Fruit fly (Drosophila melanogaster) whole organism, prepupa: ENCODE data around the gene CG8188.

Experiments
- Blimp-1 ChIP-seq: fragments of 200-800 bp; sonication (Bioruptor generic); optimal IDR thresholded peaks from 3 replicates; lab custom pipeline; 2017; ENCODE audit warnings: missing biosample characterization, missing genetic modification characterization, mild to moderate bottlenecking, moderate library complexity, missing genetic modification reagents
- CG10631 ChIP-seq: fragments of 200-800 bp; sonication (Bioruptor generic); optimal IDR thresholded peaks from 2 replicates; lab custom pipeline; 2016; ENCODE audit warnings: missing biosample characterization, missing genetic modification characterization
- CG10669 ChIP-seq: fragments of 200-800 bp; sonication (Bioruptor generic); optimal IDR thresholded peaks from 3 replicates; lab custom pipeline; 2018; ENCODE audit warnings: missing biosample characterization, mild to moderate bottlenecking, missing genetic modification characterization, moderate library complexity
- CG16779 ChIP-seq: fragments of 200-800 bp; sonication (Bioruptor generic); optimal IDR thresholded peaks from 3 replicates; lab custom pipeline; 2017; ENCODE audit warnings: missing biosample characterization, mild to moderate bottlenecking, missing genetic modification characterization
- CG3032 ChIP-seq: fragments of 200-800 bp; optimal IDR thresholded peaks from 2 replicates; lab custom pipeline; 2019; ENCODE audit warnings: missing biosample characterization, mild to moderate bottlenecking, missing genetic modification characterization, moderate library complexity
- CG31627 ChIP-seq: fragments of 200-800 bp; sonication (Bioruptor generic); optimal IDR thresholded peaks from 3 replicates; lab custom pipeline; 2016; ENCODE audit warnings: missing biosample characterization, missing genetic modification characterization
- CG34406 ChIP-seq: fragments of 200-800 bp; sonication (Bioruptor generic); optimal IDR thresholded peaks from 3 replicates; lab custom pipeline; 2016; ENCODE audit warnings: missing biosample characterization, missing genetic modification characterization
- CG6163 ChIP-seq: fragments of 200-800 bp; sonication (Bioruptor generic); IDR thresholded peaks from 3 replicates; pipeline ENCODE4 v1.3.6; 2022; ENCODE audit warnings: missing biosample characterization, missing genetic modification characterization
- CG6276 ChIP-seq: fragments of 200-800 bp; sonication (Bioruptor generic); optimal IDR thresholded peaks from 2 replicates; lab custom pipeline; 2017; ENCODE audit warnings: missing biosample characterization, mild to moderate bottlenecking, missing genetic modification characterization
- CG6854 ChIP-seq: fragments of 200-800 bp; sonication (Bioruptor generic); optimal IDR thresholded peaks from 2 replicates; lab custom pipeline; 2017; ENCODE audit warnings: missing biosample characterization, mild to moderate bottlenecking, missing genetic modification characterization
- CG7368 ChIP-seq: fragments of 200-800 bp; sonication (Bioruptor generic); optimal IDR thresholded peaks from 3 replicates; lab custom pipeline; 2016; ENCODE audit warnings: missing biosample characterization, missing genetic modification characterization
- CG8119 ChIP-seq: fragments of 200-800 bp; sonication (Bioruptor generic); IDR thresholded peaks from 3 replicates; pipeline ENCODE4 v1.3.6; 2022; ENCODE audit warnings: missing biosample characterization, missing genetic modification characterization
- CG9139 ChIP-seq: fragments of 200-800 bp; sonication (Bioruptor generic); optimal IDR thresholded peaks from 3 replicates; lab custom pipeline; 2017; ENCODE audit warnings: missing biosample characterization, mild to moderate bottlenecking, missing genetic modification characterization
- Eip78C ChIP-seq: fragments of 200-800 bp; sonication (Bioruptor generic); peaks from one replicate; lab custom pipeline; 2016; ENCODE audit warnings: missing biosample characterization, missing genetic modification characterization
- Ets21C ChIP-seq: fragments of 200-800 bp; sonication (Bioruptor generic); optimal IDR thresholded peaks from 3 replicates; lab custom pipeline; 2016; ENCODE audit warnings: missing biosample characterization, missing genetic modification characterization
- Gug ChIP-seq: fragments of 200-800 bp; sonication (Bioruptor generic); IDR thresholded peaks from 2 replicates; pipeline ENCODE4 v1.3.6; 2022; ENCODE audit warnings: missing biosample characterization, missing genetic modification characterization
- Hr38 ChIP-seq: sonication (Bioruptor generic); optimal IDR thresholded peaks from 2 replicates; lab custom pipeline; 2016; ENCODE audit warnings: missing biosample characterization, missing genetic modification characterization
- Hr39 ChIP-seq: fragments of 200-800 bp; sonication (Bioruptor generic); optimal IDR thresholded peaks from 2 replicates; lab custom pipeline; 2016; ENCODE audit warnings: missing biosample characterization, missing genetic modification characterization
- OdsH ChIP-seq: fragments of 200-800 bp; sonication (Bioruptor generic); optimal IDR thresholded peaks from 3 replicates; lab custom pipeline; 2016; ENCODE audit warnings: missing biosample characterization, missing genetic modification characterization
- Sox14 ChIP-seq: fragments of 200-800 bp; sonication (Bioruptor generic); optimal IDR thresholded peaks from 3 replicates; lab custom pipeline; 2016; ENCODE audit warnings: missing biosample characterization, missing genetic modification characterization
- achi ChIP-seq: fragments of 200-800 bp; sonication (Bioruptor generic); optimal IDR thresholded peaks from 3 replicates; lab custom pipeline; 2016; ENCODE audit warnings: missing biosample characterization, missing genetic modification characterization
- acj6 ChIP-seq: fragments of 200-800 bp; sonication (Bioruptor generic); optimal IDR thresholded peaks from 3 replicates; lab custom pipeline; 2016; ENCODE audit warnings: missing biosample characterization, missing genetic modification characterization
- cyc ChIP-seq: fragments of 200-800 bp; sonication (Bioruptor generic); optimal IDR thresholded peaks from 3 replicates; lab custom pipeline; 2016; ENCODE audit warnings: missing biosample characterization, missing genetic modification characterization
- dsx ChIP-seq: fragments of 200-800 bp; optimal IDR thresholded peaks from 3 replicates; lab custom pipeline; 2019; ENCODE audit warnings: missing biosample characterization, mild to moderate bottlenecking, missing genetic modification characterization, moderate library complexity; ENCODE audit not compliant: poor library complexity, severe bottlenecking
- eg ChIP-seq: fragments of 200-800 bp; sonication (Bioruptor generic); IDR thresholded peaks from 3 replicates; pipeline ENCODE4 v1.3.6; 2022; ENCODE audit warnings: missing biosample characterization, missing genetic modification characterization
- esn ChIP-seq: fragments of 200-800 bp; sonication (Bioruptor generic); optimal IDR thresholded peaks from 2 replicates; lab custom pipeline; 2016; ENCODE audit warnings: missing biosample characterization, mild to moderate bottlenecking, missing genetic modification characterization, moderate library complexity
- fkh ChIP-seq: fragments of 200-800 bp; sonication (Bioruptor generic); optimal IDR thresholded peaks from 3 replicates; lab custom pipeline; 2017; ENCODE audit warnings: missing biosample characterization, mild to moderate bottlenecking, missing genetic modification characterization, moderate library complexity
- net ChIP-seq: fragments of 200-800 bp; sonication (Bioruptor generic); optimal IDR thresholded peaks from 3 replicates; lab custom pipeline; 2016; ENCODE audit warnings: missing biosample characterization, missing genetic modification characterization
- pdm3 ChIP-seq: fragments of 200-800 bp; sonication (Bioruptor generic); optimal IDR thresholded peaks from 3 replicates; lab custom pipeline; 2016; ENCODE audit warnings: missing biosample characterization, missing genetic modification characterization
- ss ChIP-seq, 2 experiments: fragments of 200-800 bp; sonication (Bioruptor generic); optimal IDR thresholded peaks; 2 replicates in 1 of 2; 3 replicates in 1 of 2; lab custom pipeline; 2017 to 2018; ENCODE audit warnings: mild to moderate bottlenecking in 2 of 2, missing biosample characterization in 2 of 2, missing genetic modification characterization in 2 of 2, moderate library complexity in 1 of 2
- svp ChIP-seq: fragments of 200-800 bp; sonication (Bioruptor generic); peaks from one replicate; lab custom pipeline; 2016; ENCODE audit warnings: missing biosample characterization, missing genetic modification characterization
- vri ChIP-seq: fragments of 200-800 bp; sonication (Bioruptor generic); optimal IDR thresholded peaks from 3 replicates; lab custom pipeline; 2016; ENCODE audit warnings: missing biosample characterization, mild to moderate bottlenecking, missing genetic modification characterization

Gene CG8188

dm6 chrX:17657716-17658115 lies 45.1 kb downstream of the CG8188 start:
- TF ChIP-seq Gug (GFP tag; lab: Robert Waterston, UW) = no peak
- TF ChIP-seq vri (GFP tag; lab: Kevin White, UChicago) = peak; percentile 77
- peak; percentile 62 for TF ChIP-seq Eip78C (GFP tag; lab: Kevin White, UChicago)
- TF ChIP-seq CG6276 (GFP tag; lab: Kevin White, UChicago) = no peak
- TF ChIP-seq Ets21C (GFP tag; lab: Kevin White, UChicago) = no peak

dm6 chrX:17657050-17657696 lies 45.7 kb downstream of the CG8188 start, which contains the start of gene beta-Spec:
Gene beta-Spec (plus strand): TSS chrX:17657372.
- TF ChIP-seq CG8119 = no peak; the same call in 2 of the 3 replicates
- no peak for TF ChIP-seq CG7368
- no peak for TF ChIP-seq Hr39
- peak; percentile 35 for TF ChIP-seq CG6854 (GFP tag; lab: Kevin White, UChicago)
- peak; percentile 70 for TF ChIP-seq svp (GFP tag; lab: Kevin White, UChicago)

- TF ChIP-seq CG6163 (GFP tag; lab: Robert Waterston, UW) (no peak), Blimp-1 (GFP tag; lab: Kevin White, UChicago) (no peak), acj6 (GFP tag; lab: Kevin White, UChicago) (no peak), fkh (GFP tag; lab: Kevin White, UChicago) (no peak)
These were observed 46.3 kb downstream of the CG8188 start, which contains the start of gene IntS2 for dm6 chrX:17656501-17656900. Gene IntS2 (minus strand): TSS chrX:17656818.

dm6 chrX:17651998-17652738 lies 50.7 kb downstream of the CG8188 start, which contains the start of gene RhoGAPp190:
Gene RhoGAPp190 (minus strand): TSS chrX:17652562.
- no peak for TF ChIP-seq achi (GFP tag; lab: Kevin White, UChicago)
- peak in 1 of 2 experiments; percentile 41 for TF ChIP-seq ss (GFP tag; optimal IDR thresholded peaks at IDR 0.05; lab: Kevin White, UChicago)
- no peak for TF ChIP-seq CG10669 (GFP tag; lab: Kevin White, UChicago)
- TF ChIP-seq Sox14 (GFP tag; lab: Kevin White, UChicago) = peak; percentile 42
- no peak for TF ChIP-seq CG9139 (GFP tag; lab: Kevin White, UChicago)
- no peak for TF ChIP-seq Hr38
- TF ChIP-seq dsx (GFP tag; lab: Kevin White, UChicago) = no peak
- no peak for TF ChIP-seq eg
- TF ChIP-seq pdm3 = no peak
- no peak for TF ChIP-seq CG16779 (tag; lab: Kevin White, UChicago)
- peak; percentile 3 for TF ChIP-seq net
- TF ChIP-seq Blimp-1 (GFP tag; lab: Kevin White, UChicago) = no peak
- no peak for TF ChIP-seq OdsH (GFP tag; lab: Kevin White, UChicago)
- no peak for TF ChIP-seq CG31627
- peak; percentile 28 for TF ChIP-seq Eip78C (GFP tag; lab: Kevin White, UChicago)
- no peak for TF ChIP-seq CG3032 (tag; lab: Kevin White, UChicago)
- TF ChIP-seq, all 60 proteins: peak for 4

dm6 chrX:17651216-17651997 lies 51.4 kb downstream of the CG8188 start:
- TF ChIP-seq Eip78C (GFP tag; lab: Kevin White, UChicago) (peak; percentile 55), CG34406 (GFP tag; lab: Kevin White, UChicago) (no peak), CG10631 (GFP tag; lab: Kevin White, UChicago) (no peak), CG10669 (GFP tag; lab: Kevin White, UChicago) (no peak), esn (GFP tag; lab: Kevin White, UChicago) (no peak), dsx (GFP tag; lab: Kevin White, UChicago) (peak; percentile 28), acj6 (GFP tag; lab: Kevin White, UChicago) (no peak), cyc (no peak)
